Fruit fly (Drosophila melanogaster) whole organism, wandering third instar larva: ENCODE results near the gene Ets98B.

Source experiments
- Abd-B ChIP-seq: fragments of >200 bp; optimal IDR thresholded peaks from 2 replicates; lab custom pipeline; 2017; ENCODE audit warnings: missing biosample characterization, missing genetic modification characterization
- CG32264 ChIP-seq: fragments of 200-800 bp; sonication (Bioruptor generic); optimal IDR thresholded peaks from 2 replicates; lab custom pipeline; 2016; ENCODE audit warnings: missing biosample characterization, missing genetic modification characterization
- CG9705 ChIP-seq: fragments of 200-800 bp; sonication (Bioruptor generic); optimal IDR thresholded peaks from 2 replicates; lab custom pipeline; 2018; ENCODE audit warnings: missing biosample characterization, mild to moderate bottlenecking, missing genetic modification characterization
- CrebA ChIP-seq: fragments of 200-800 bp; sonication (Bioruptor generic); optimal IDR thresholded peaks from 2 replicates; lab custom pipeline; 2016; ENCODE audit warnings: missing biosample characterization, mild to moderate bottlenecking, missing genetic modification characterization, borderline replicate concordance
- Dif ChIP-seq: fragments of 200-275, 200-300 bp; sonication (Bioruptor generic); optimal IDR thresholded peaks from 2 replicates; lab custom pipeline; 2018; ENCODE audit warnings: missing biosample characterization, missing genetic modification characterization; ENCODE audit not compliant: partially characterized antibody
- GATAd ChIP-seq: sonication (Bioruptor generic); optimal IDR thresholded peaks from 2 replicates; lab custom pipeline; 2016; ENCODE audit warnings: missing biosample characterization, missing genetic modification characterization
- HLH106 ChIP-seq: fragments of 200-800 bp; optimal IDR thresholded peaks from 3 replicates; lab custom pipeline; 2019; ENCODE audit warnings: missing biosample characterization, mild to moderate bottlenecking, missing genetic modification characterization, moderate library complexity
- Hnf4 ChIP-seq: fragments of 200-800 bp; sonication (Bioruptor generic); optimal IDR thresholded peaks from 2 replicates; lab custom pipeline; 2016; ENCODE audit warnings: missing biosample characterization, mild to moderate bottlenecking, missing genetic modification characterization
- Hr78 ChIP-seq: fragments of >200 bp; optimal IDR thresholded peaks from 2 replicates; lab custom pipeline; 2017; ENCODE audit warnings: missing biosample characterization, missing genetic modification characterization
- Jra ChIP-seq: sonication (Bioruptor generic); optimal IDR thresholded peaks from 2 replicates; lab custom pipeline; 2016; ENCODE audit warnings: missing biosample characterization, missing genetic modification characterization
- Mio ChIP-seq: sonication (Bioruptor generic); optimal IDR thresholded peaks from 2 replicates; lab custom pipeline; 2016; ENCODE audit warnings: missing biosample characterization, missing genetic modification characterization
- Myc ChIP-seq: fragments of >200 bp; optimal IDR thresholded peaks from 2 replicates; lab custom pipeline; 2017
- N ChIP-seq: fragments of >200 bp; optimal IDR thresholded peaks from 2 replicates; lab custom pipeline; 2018; ENCODE audit warnings: missing biosample characterization, missing external identifiers, missing genetic modification characterization
- OdsH ChIP-seq: fragments of 200-800 bp; sonication (Bioruptor generic); optimal IDR thresholded peaks from 2 replicates; lab custom pipeline; 2016; ENCODE audit warnings: missing biosample characterization, mild to moderate bottlenecking, missing genetic modification characterization
- Rel ChIP-seq, 2 experiments: fragments of 200-800 bp; sonication (Bioruptor generic) in 1 of 2; optimal IDR thresholded peaks; 2 replicates in 1 of 2; 3 replicates in 1 of 2; lab custom pipeline; 2016 to 2019; ENCODE audit warnings: mild to moderate bottlenecking in 2 of 2, missing biosample characterization in 2 of 2, missing genetic modification characterization in 2 of 2, moderate library complexity in 1 of 2
- Sp1 ChIP-seq: fragments of 200-800 bp; sonication (Bioruptor generic); optimal IDR thresholded peaks from 3 replicates; lab custom pipeline; 2019; ENCODE audit warnings: missing biosample characterization, mild to moderate bottlenecking, missing genetic modification characterization, moderate library complexity
- Vsx2 ChIP-seq: fragments of 200-300, 225-300 bp; sonication (Bioruptor generic); optimal IDR thresholded peaks from 2 replicates; lab custom pipeline; 2018; ENCODE audit warnings: missing biosample characterization, missing genetic modification characterization; ENCODE audit not compliant: partially characterized antibody
- br ChIP-seq: fragments of 200-800 bp; sonication (Bioruptor generic); optimal IDR thresholded peaks from 2 replicates; lab custom pipeline; 2016; ENCODE audit warnings: missing biosample characterization, missing genetic modification characterization
- brk ChIP-seq: fragments of 200-800 bp; sonication (Bioruptor generic); optimal IDR thresholded peaks from 2 replicates; lab custom pipeline; 2016; ENCODE audit warnings: missing biosample characterization, mild to moderate bottlenecking, missing genetic modification characterization
- dsf ChIP-seq: sonication (Bioruptor generic); optimal IDR thresholded peaks from 2 replicates; lab custom pipeline; 2016; ENCODE audit warnings: missing biosample characterization, missing genetic modification characterization, borderline replicate concordance
- ey ChIP-seq: fragments of 200-800 bp; sonication (Bioruptor generic); optimal IDR thresholded peaks from 2 replicates; lab custom pipeline; 2016; ENCODE audit warnings: missing biosample characterization, missing genetic modification characterization
- foxo ChIP-seq, 2 experiments: fragments of 200-800 bp; sonication (Bioruptor generic); optimal IDR thresholded peaks; 2 replicates in 1 of 2; 3 replicates in 1 of 2; lab custom pipeline; 2016 to 2017; ENCODE audit warnings: missing biosample characterization in 2 of 2, missing genetic modification characterization in 2 of 2
- h ChIP-seq: fragments of 200-800 bp; sonication (Bioruptor generic); optimal IDR thresholded peaks from 3 replicates; lab custom pipeline; 2016; ENCODE audit warnings: missing biosample characterization, mild to moderate bottlenecking, missing genetic modification characterization
- jim ChIP-seq: fragments of 175-275, 200-325 bp; sonication (Bioruptor generic); optimal IDR thresholded peaks from 2 replicates; lab custom pipeline; 2016; ENCODE audit warnings: missing biosample characterization, mild to moderate bottlenecking, missing genetic modification characterization
- lola ChIP-seq: fragments of >200 bp; optimal IDR thresholded peaks from 2 replicates; lab custom pipeline; 2017; ENCODE audit warnings: missing biosample characterization, missing genetic modification characterization
- pan ChIP-seq: fragments of >200 bp; optimal IDR thresholded peaks from 2 replicates; lab custom pipeline; 2017
- psq ChIP-seq: fragments of 200-800 bp; sonication (Bioruptor generic); optimal IDR thresholded peaks from 3 replicates; lab custom pipeline; 2017; ENCODE audit warnings: missing biosample characterization, mild to moderate bottlenecking, missing genetic modification characterization, moderate library complexity
- rgr ChIP-seq: fragments of 200-800 bp; sonication (Bioruptor generic); optimal IDR thresholded peaks from 3 replicates; lab custom pipeline; 2016; ENCODE audit warnings: missing biosample characterization, mild to moderate bottlenecking, missing genetic modification characterization
- sage ChIP-seq: fragments of 200-800 bp; sonication (Bioruptor generic); optimal IDR thresholded peaks from 2 replicates; lab custom pipeline; 2016; ENCODE audit warnings: missing biosample characterization, mild to moderate bottlenecking, missing genetic modification characterization
- sv ChIP-seq: fragments of 200-800 bp; sonication (Bioruptor generic); optimal IDR thresholded peaks from 3 replicates; lab custom pipeline; 2016; ENCODE audit warnings: missing biosample characterization, missing genetic modification characterization
- tai ChIP-seq: sonication (Bioruptor generic); optimal IDR thresholded peaks from 2 replicates; lab custom pipeline; 2016; ENCODE audit warnings: missing biosample characterization, missing genetic modification characterization
- usp ChIP-seq: fragments of >200 bp; optimal IDR thresholded peaks from 2 replicates; lab custom pipeline; 2017; ENCODE audit warnings: missing biosample characterization, missing genetic modification characterization
- woc ChIP-seq: sonication (Bioruptor generic); optimal IDR thresholded peaks from 2 replicates; lab custom pipeline; 2016; ENCODE audit warnings: missing biosample characterization, mild to moderate bottlenecking, missing genetic modification characterization

Ets98B gene

dm6 chr3R:27737038-27737437 lies 700 bp downstream of the Ets98B start:
- TF ChIP-seq Vsx2 (GFP tag; lab: Kevin White, UChicago), result no peak
- no peak for TF ChIP-seq h
- no peak for TF ChIP-seq Hnf4 (GFP tag; lab: Kevin White, UChicago)
- no peak for TF ChIP-seq CrebA (GFP tag; lab: Kevin White, UChicago)
- no peak for TF ChIP-seq Mio (GFP tag; lab: Kevin White, UChicago)
- no peak for TF ChIP-seq Hr78 (GFP tag; lab: Kevin White, UChicago)
- no peak for TF ChIP-seq rgr (GFP tag; lab: Kevin White, UChicago)
- TF ChIP-seq CG9705 (GFP tag; lab: Kevin White, UChicago), result no peak
- no peak for TF ChIP-seq Jra (GFP tag; lab: Kevin White, UChicago)
- no peak for TF ChIP-seq woc
- TF ChIP-seq foxo (GFP tag; optimal IDR thresholded peaks at IDR 0.05; lab: Kevin White, UChicago), result no peak
- TF ChIP-seq usp (GFP tag; lab: Kevin White, UChicago), result no peak
- TF ChIP-seq sv (GFP tag; lab: Kevin White, UChicago), result no peak
- TF ChIP-seq Rel (GFP tag; optimal IDR thresholded peaks at IDR 0.05; lab: Kevin White, UChicago), result no peak
- TF ChIP-seq Rel (tag; optimal IDR thresholded peaks at IDR 0.05; lab: Kevin White, UChicago), result no peak
- no peak for TF ChIP-seq Myc (lab: Kevin White, UChicago)

DNA sequence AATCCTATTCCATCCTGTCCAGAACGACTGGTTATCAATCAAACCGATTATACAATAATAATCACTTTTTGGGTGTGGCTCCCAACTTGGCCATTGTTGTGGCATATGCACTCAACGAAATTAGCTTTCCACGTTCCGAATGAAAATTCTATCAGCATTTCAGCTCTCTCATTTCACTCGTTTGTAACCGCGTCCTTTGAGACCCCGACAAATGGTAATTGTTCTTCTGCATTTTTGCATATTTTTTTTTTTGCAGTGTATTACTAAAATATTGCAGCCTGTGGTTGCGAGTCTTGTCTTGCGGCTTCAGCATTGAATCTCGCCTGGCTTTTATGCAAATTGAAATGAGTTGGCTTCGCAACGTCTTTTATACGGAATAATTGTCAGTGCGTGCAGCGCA lies 1.9 kb downstream of the Ets98B start:
- TF ChIP-seq tai (GFP tag; lab: Kevin White, UChicago), result no peak
- no peak for TF ChIP-seq h
- TF ChIP-seq Jra (GFP tag; lab: Kevin White, UChicago), result no peak
- no peak for TF ChIP-seq dsf (GFP tag; lab: Kevin White, UChicago)
- TF ChIP-seq Vsx2 (GFP tag; lab: Kevin White, UChicago), result no peak
- TF ChIP-seq lola (GFP tag; lab: Kevin White, UChicago), result no peak
- TF ChIP-seq Mio (GFP tag; lab: Kevin White, UChicago), result no peak
- TF ChIP-seq Myc (lab: Kevin White, UChicago), result no peak
- no peak for TF ChIP-seq br
- no peak for TF ChIP-seq CG32264 (GFP tag; lab: Kevin White, UChicago)
- no peak for TF ChIP-seq brk (GFP tag; lab: Kevin White, UChicago)
- no peak for TF ChIP-seq Sp1 (GFP tag; lab: Kevin White, UChicago)
- no peak for TF ChIP-seq Hr78 (GFP tag; lab: Kevin White, UChicago)
- TF ChIP-seq OdsH (GFP tag; lab: Kevin White, UChicago), result no peak
- TF ChIP-seq sv (GFP tag; lab: Kevin White, UChicago), result no peak
- TF ChIP-seq Hnf4 (GFP tag; lab: Kevin White, UChicago), result no peak
- TF ChIP-seq HLH106 (tag; lab: Kevin White, UChicago), result no peak
- no peak for TF ChIP-seq pan (lab: Kevin White, UChicago)
- TF ChIP-seq ey (GFP tag; lab: Kevin White, UChicago), result no peak
- TF ChIP-seq CrebA (GFP tag; lab: Kevin White, UChicago), result no peak

- TF ChIP-seq br (no peak), Hr78 (GFP tag; lab: Kevin White, UChicago) (no peak), lola (GFP tag; lab: Kevin White, UChicago) (no peak), HLH106 (tag; lab: Kevin White, UChicago) (no peak), Abd-B (GFP tag; lab: Kevin White, UChicago) (no peak), CG9705 (GFP tag; lab: Kevin White, UChicago) (no peak), sage (GFP tag; lab: Kevin White, UChicago) (no peak), tai (GFP tag; lab: Kevin White, UChicago) (no peak), dsf (GFP tag; lab: Kevin White, UChicago) (no peak), Jra (GFP tag; lab: Kevin White, UChicago) (no peak), sv (GFP tag; lab: Kevin White, UChicago) (no peak)
Measured at dm6 chr3R:27739999-27740398, 3.7 kb downstream of the Ets98B start.

dm6 chr3R:27740692-27741091 lies 4.4 kb downstream of the Ets98B start:
- no peak for TF ChIP-seq Dif (GFP tag; lab: Kevin White, UChicago)
- TF ChIP-seq woc, result no peak
- TF ChIP-seq Vsx2 (GFP tag; lab: Kevin White, UChicago), result no peak
- TF ChIP-seq br, result no peak
- no peak for TF ChIP-seq tai (GFP tag; lab: Kevin White, UChicago)
- no peak for TF ChIP-seq Myc (lab: Kevin White, UChicago)
- no peak for TF ChIP-seq usp (GFP tag; lab: Kevin White, UChicago)
- TF ChIP-seq Jra (GFP tag; lab: Kevin White, UChicago), result no peak
- no peak for TF ChIP-seq jim (GFP tag; lab: Kevin White, UChicago)
- no peak for TF ChIP-seq dsf (GFP tag; lab: Kevin White, UChicago)
- TF ChIP-seq ey (GFP tag; lab: Kevin White, UChicago), result no peak
- no peak for TF ChIP-seq psq (GFP tag; lab: Kevin White, UChicago)
- no peak for TF ChIP-seq GATAd (GFP tag; lab: Kevin White, UChicago)
- no peak for TF ChIP-seq N (GFP tag; lab: Kevin White, UChicago)
- no peak for TF ChIP-seq sv (GFP tag; lab: Kevin White, UChicago)
- TF ChIP-seq, all 38 proteins: peak for 0
